Worm (Caenorhabditis elegans): ENCODE data around the gene ZK418.7.

DNA sequence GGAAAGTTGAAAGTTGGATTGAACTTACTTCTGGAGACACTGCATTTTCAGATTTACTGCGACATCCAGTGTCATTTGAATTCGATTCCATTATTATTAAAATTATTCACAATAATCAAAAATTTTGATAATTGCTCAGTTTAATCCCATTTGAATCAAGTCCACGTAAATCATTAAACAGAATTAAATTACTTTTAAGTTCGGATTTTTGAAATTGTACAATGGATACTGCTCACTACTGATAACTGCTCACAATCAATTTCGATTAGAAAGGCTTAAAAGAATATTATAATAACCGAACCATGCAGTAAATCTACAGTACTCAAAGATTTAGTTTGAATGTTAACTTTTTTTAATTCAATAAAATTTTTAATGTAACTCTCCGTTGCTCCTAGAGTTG is 16.4 kb downstream of the ZK418.7 start, which contains the start of gene R01H2.4:
- no peak for TF ChIP-seq unc-55 (GFP tag; optimal IDR thresholded peaks at IDR 0.05)
- no peak for TF ChIP-seq pax-1 (tag; optimal IDR thresholded peaks at IDR 0.05)
- TF ChIP-seq ref-2 (tag; optimal IDR thresholded peaks at IDR 0.05) = no peak
- no peak for TF ChIP-seq fkh-10 (GFP tag; optimal IDR thresholded peaks at IDR 0.05)
- no peak for TF ChIP-seq ceh-31 (tag; optimal IDR thresholded peaks at IDR 0.05)
- no peak for TF ChIP-seq rnt-1 (tag; optimal IDR thresholded peaks at IDR 0.05)
- no peak for TF ChIP-seq ceh-18 (tag; optimal IDR thresholded peaks at IDR 0.05)
- TF ChIP-seq ceh-2 (tag; optimal IDR thresholded peaks at IDR 0.05) = no peak

Data from whole organism, late embryonic.